Worm (Caenorhabditis elegans) whole organism, L4 larva: ENCODE data around the gene F49E8.8.
A peak's percentile ranks its signal among the peaks of the same experiment; 100 is the strongest.

Experiments used
- Y75B8A.6 ChIP-seq: fragments of 200-800 bp; sonication (Bioruptor generic); IDR thresholded peaks from 2 replicates; pipeline ENCODE4 v1.3.6; 2022; ENCODE audit warnings: missing genetic modification reagents, missing genetic modification characterization, missing compliant biosample characterization
- ceh-20 ChIP-seq: fragments of 200-800 bp; sonication (Bioruptor generic); IDR thresholded peaks from 2 replicates; pipeline ENCODE4 v1.3.6; 2022; ENCODE audit warnings: missing genetic modification reagents, missing genetic modification characterization, missing compliant biosample characterization
- ces-1 ChIP-seq: fragments of 150-350 bp; sonication (generic microtip); optimal IDR thresholded peaks from 4 replicates; lab custom pipeline; 2014; ENCODE audit warnings: missing biosample characterization, missing genetic modification reagents, missing genetic modification characterization
- dpl-1 ChIP-seq: fragments of 150-350 bp; optimal IDR thresholded peaks from 2 replicates; lab custom pipeline; 2014; ENCODE audit warnings: missing biosample characterization, missing genetic modification reagents, missing genetic modification characterization
- duxl-1 ChIP-seq: sonication (generic microtip); optimal IDR thresholded peaks from 2 replicates; lab custom pipeline; 2016; ENCODE audit warnings: mild to moderate bottlenecking, missing genetic modification characterization, moderate library complexity, missing compliant biosample characterization; ENCODE audit not compliant: poor library complexity
- fkh-10 ChIP-seq: fragments of 150-350 bp; optimal IDR thresholded peaks from 2 replicates; lab custom pipeline; 2014; ENCODE audit warnings: missing biosample characterization, missing genetic modification reagents, missing genetic modification characterization
- hif-1 ChIP-seq, 2 experiments: sonication (generic microtip); optimal IDR thresholded peaks; 2 replicates each; lab custom pipeline; 2016 to 2017; ENCODE audit warnings: missing compliant biosample characterization in 2 of 2, missing genetic modification characterization in 2 of 2, missing genetic modification reagents in 2 of 2, missing genotype in 2 of 2, mild to moderate bottlenecking in 1 of 2
- jun-1 ChIP-seq: fragments of 150-350 bp; optimal IDR thresholded peaks from 2 replicates; lab custom pipeline; 2014; ENCODE audit warnings: missing biosample characterization, missing genetic modification reagents, missing genetic modification characterization
- lin-39 ChIP-seq: fragments of 150-350 bp; optimal IDR thresholded peaks from 2 replicates; lab custom pipeline; 2014; ENCODE audit warnings: missing biosample characterization, missing genetic modification reagents, missing genetic modification characterization
- mep-1 ChIP-seq: fragments of 150-350 bp; sonication (generic microtip); optimal IDR thresholded peaks from 3 replicates; lab custom pipeline; 2014; ENCODE audit warnings: missing biosample characterization, missing genetic modification characterization
- nhr-76 ChIP-seq: fragments of 150-350 bp; optimal IDR thresholded peaks from 2 replicates; lab custom pipeline; 2014; ENCODE audit warnings: missing biosample characterization, missing genetic modification characterization
- unc-62 ChIP-seq, 3 experiments: fragments of 150-350 bp in 1 of 3; sonication (generic microtip); optimal IDR thresholded peaks in 2 of 3; peaks in 1 of 3; 1 replicate in 1 of 3; 2 replicates in 2 of 3; lab custom pipeline; 2014 to 2017; ENCODE audit warnings: missing biosample characterization in 3 of 3, missing genetic modification characterization in 3 of 3, missing genetic modification reagents in 3 of 3, missing genotype in 1 of 3

F49E8.8 gene

ce11 chrIV:7586972-7587371 is 30.5 kb downstream of the F49E8.8 start:
- no peak for TF ChIP-seq mep-1 (tag; lab: Kevin White, UChicago)
- peak; percentile 50 for TF ChIP-seq fkh-10 (GFP tag; lab: Kevin White, UChicago)
- peak; percentile 61 for TF ChIP-seq ces-1 (GFP tag; lab: Kevin White, UChicago)
- TF ChIP-seq dpl-1 = no peak

DNA sequence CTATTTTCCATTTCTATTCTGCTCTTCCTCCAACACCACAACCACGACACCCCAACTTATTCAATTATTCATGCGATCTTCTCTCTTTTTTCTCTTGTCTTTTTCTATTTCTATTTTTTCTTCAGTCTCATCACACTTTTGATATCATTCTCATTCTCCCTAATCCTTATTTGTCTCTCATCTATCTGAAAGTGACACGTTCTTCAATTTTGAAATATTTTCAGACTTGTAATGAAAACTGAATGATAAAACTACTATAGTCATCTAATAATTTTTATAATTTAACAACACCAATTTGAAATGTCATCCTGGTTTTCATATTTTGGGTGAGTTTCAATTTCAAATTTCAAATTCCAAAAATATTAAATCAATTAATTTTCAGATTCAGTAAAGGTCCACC is 32.2 kb downstream of the F49E8.8 start, which contains the start of gene cla-1:
TSS of gene cla-1 (plus strand) at position 301 of the 400 bp plus-strand sequence.
- TF ChIP-seq lin-39 (tag; lab: Kevin White, UChicago) (no peak), unc-62 (GFP tag; optimal IDR thresholded peaks at IDR 0.05 in 1 of 2; lab: Kevin White, UChicago) (peak in 1 of 2 experiments; percentile 61), unc-62 (tag; optimal IDR thresholded peaks at IDR 0.05; lab: Kevin White, UChicago) (no peak), duxl-1 (tag; lab: Kevin White, UChicago) (no peak), ceh-20 (GFP tag; lab: Robert Waterston, UW) (no peak), nhr-76 (tag; lab: Kevin White, UChicago) (no peak), hif-1 (tag; optimal IDR thresholded peaks at IDR 0.05; lab: Kevin White, UChicago) (no peak), Y75B8A.6 (GFP tag; lab: Robert Waterston, UW) (no peak)

DNA sequence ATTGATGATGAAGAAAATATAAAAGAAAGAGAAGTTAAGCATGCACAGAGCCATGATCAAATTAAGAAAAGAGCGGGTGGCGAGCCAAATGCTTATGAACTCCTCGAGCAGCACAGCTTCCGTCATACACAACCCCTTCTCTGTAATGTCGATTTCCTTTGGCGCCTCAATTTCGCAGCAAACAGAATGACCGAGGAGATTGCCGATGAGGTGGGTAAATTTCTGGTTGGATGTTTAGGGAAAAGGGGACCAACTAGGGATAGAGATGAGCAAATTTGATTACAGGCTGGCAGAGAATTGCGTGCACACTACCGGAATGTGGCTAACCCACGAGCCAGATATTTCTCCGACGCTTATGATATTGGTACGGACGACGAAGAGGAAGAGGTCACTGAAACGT is 49.0 kb downstream of the F49E8.8 start:
- TF ChIP-seq unc-62 (GFP tag; optimal IDR thresholded peaks at IDR 0.05 in 1 of 2; lab: Kevin White, UChicago) (peak in 1 of 2 experiments; percentile 89), unc-62 (tag; optimal IDR thresholded peaks at IDR 0.05; lab: Kevin White, UChicago) (no peak), jun-1 (tag; lab: Kevin White, UChicago) (no peak)
